ENCODE assay signal across 4 worm cellular contexts in genomic region chrII:9706207-9706606, ce11.
TF ChIP-seq lines count a peak whose summit lies in the region.

Gene Y53C12A.3 (minus strand): TSS chrII:9706240.

TF ChIP-seq in whole organism, L2 larva, 48 proteins besides CTCF, POLR2A, EP300 and RAD21:
- peak; percentile 40 for TF ChIP-seq C34F6.9 (tag; optimal IDR thresholded peaks at IDR 0.05; lab: Kevin White, UChicago)
- TF ChIP-seq ceh-82 (tag; optimal IDR thresholded peaks at IDR 0.05; lab: Kevin White, UChicago): no peak
- TF ChIP-seq nhr-129 (tag; optimal IDR thresholded peaks at IDR 0.05; lab: Kevin White, UChicago): peak; percentile 7
- TF ChIP-seq crh-2 (tag; optimal IDR thresholded peaks at IDR 0.05; lab: Kevin White, UChicago): peak; percentile 39
- peak; percentile 17 for TF ChIP-seq fos-1 (tag; optimal IDR thresholded peaks at IDR 0.05; lab: Kevin White, UChicago)
- no peak for TF ChIP-seq ztf-1 (GFP tag; conservative IDR thresholded peaks at IDR 0.05; lab: Robert Waterston, UW)
- peak; percentile 79 for TF ChIP-seq unc-55 (GFP tag; optimal IDR thresholded peaks at IDR 0.05; lab: Kevin White, UChicago)
- peak; percentile 34 for TF ChIP-seq lin-13 (GFP tag; optimal IDR thresholded peaks at IDR 0.05; lab: Kevin White, UChicago)
- peak; percentile 24 for TF ChIP-seq blmp-1 (tag; optimal IDR thresholded peaks at IDR 0.05; lab: Kevin White, UChicago; ENCODE audit: insufficient read depth)
- peak in 1 of 2 experiments; percentile 74 for TF ChIP-seq lsy-2 (tag; optimal IDR thresholded peaks at IDR 0.05; lab: Kevin White, UChicago)
- TF ChIP-seq sma-3 (GFP tag; optimal IDR thresholded peaks at IDR 0.05; lab: Kevin White, UChicago): peak; percentile 7
- no peak for TF ChIP-seq ztf-4 (tag; optimal IDR thresholded peaks at IDR 0.05; lab: Kevin White, UChicago)
- peak; percentile 91 for TF ChIP-seq gmeb-1 (tag; optimal IDR thresholded peaks at IDR 0.05; lab: Kevin White, UChicago)
- TF ChIP-seq egl-27 (tag; optimal IDR thresholded peaks at IDR 0.05; lab: Kevin White, UChicago): no peak

TF ChIP-seq in whole organism, L4 larva, 104 proteins besides CTCF, POLR2A, EP300 and RAD21:
- TF ChIP-seq dpl-1 (GFP tag; optimal IDR thresholded peaks at IDR 0.05; lab: Kevin White, UChicago): peak; percentile 89
- TF ChIP-seq mes-2 (tag; optimal IDR thresholded peaks at IDR 0.05; lab: Kevin White, UChicago; ENCODE audit: poor library complexity, severe bottlenecking): peak; percentile 70
- peak; percentile 34 for TF ChIP-seq T20F7.1 (GFP tag; optimal IDR thresholded peaks at IDR 0.05; lab: Kevin White, UChicago)
- peak; percentile 6 for TF ChIP-seq nhr-28 (tag; optimal IDR thresholded peaks at IDR 0.05; lab: Kevin White, UChicago)
- TF ChIP-seq T26A8.4 (GFP tag; IDR thresholded peaks at IDR 0.05; lab: Robert Waterston, UW): no peak
- TF ChIP-seq pha-4 (GFP tag; IDR thresholded peaks at IDR 0.05; lab: Robert Waterston, UW): no peak
- no peak for TF ChIP-seq pha-4 (tag; optimal IDR thresholded peaks at IDR 0.05; lab: Kevin White, UChicago)
- TF ChIP-seq lsy-2 (tag; optimal IDR thresholded peaks at IDR 0.05; lab: Kevin White, UChicago): peak in 1 of 2 experiments; percentile 81
- no peak for TF ChIP-seq aha-1 (tag; lab: Kevin White, UChicago)
- peak; percentile 12 for TF ChIP-seq mep-1 (tag; optimal IDR thresholded peaks at IDR 0.05; lab: Kevin White, UChicago)
- peak; percentile 88 for TF ChIP-seq lin-38 (GFP tag; IDR thresholded peaks at IDR 0.05; lab: Robert Waterston, UW)
- no peak for TF ChIP-seq R02D3.7 (tag; optimal IDR thresholded peaks at IDR 0.05; lab: Kevin White, UChicago)
- TF ChIP-seq nhr-111 (GFP tag; optimal IDR thresholded peaks at IDR 0.05; lab: Kevin White, UChicago): no peak
- TF ChIP-seq hlh-30 (tag; optimal IDR thresholded peaks at IDR 0.05; lab: Kevin White, UChicago; ENCODE audit: insufficient read depth): peak; percentile 51
- peak; percentile 18 for TF ChIP-seq nhr-6 (tag; optimal IDR thresholded peaks at IDR 0.05; lab: Kevin White, UChicago)
- no peak for TF ChIP-seq nhr-237 (tag; optimal IDR thresholded peaks at IDR 0.05; lab: Kevin White, UChicago)

TF ChIP-seq in whole organism, late embryonic, 69 proteins besides CTCF, POLR2A, EP300 and RAD21:
- TF ChIP-seq nfya-1 (tag; optimal IDR thresholded peaks at IDR 0.05; lab: Kevin White, UChicago) (peak; percentile 0), odd-2 (tag; optimal IDR thresholded peaks at IDR 0.05; lab: Kevin White, UChicago) (no peak)

TF ChIP-seq in whole organism, mixed stage, embryonic, 35 proteins besides CTCF, POLR2A, EP300 and RAD21:
- TF ChIP-seq nhr-237 (tag; optimal IDR thresholded peaks at IDR 0.05; lab: Kevin White, UChicago): peak; percentile 43
- no peak for TF ChIP-seq flh-1 (GFP tag; optimal IDR thresholded peaks at IDR 0.05; lab: Kevin White, UChicago)
- no peak for TF ChIP-seq zip-8 (tag; optimal IDR thresholded peaks at IDR 0.05; lab: Kevin White, UChicago)
- TF ChIP-seq ceh-43 (GFP tag; optimal IDR thresholded peaks at IDR 0.05; lab: Kevin White, UChicago): no peak
- TF ChIP-seq lin-13 (tag; optimal IDR thresholded peaks at IDR 0.05; lab: Kevin White, UChicago): no peak
- TF ChIP-seq sptf-1 (tag; optimal IDR thresholded peaks at IDR 0.05; lab: Kevin White, UChicago): no peak
- no peak for TF ChIP-seq nhr-12 (tag; optimal IDR thresholded peaks at IDR 0.05; lab: Kevin White, UChicago)
- TF ChIP-seq lsy-2 (tag; optimal IDR thresholded peaks at IDR 0.05; lab: Kevin White, UChicago): peak; percentile 51
- TF ChIP-seq tbx-8 (GFP tag; optimal IDR thresholded peaks at IDR 0.05; lab: Kevin White, UChicago): no peak
- TF ChIP-seq bed-3 (GFP tag; optimal IDR thresholded peaks at IDR 0.05; lab: Kevin White, UChicago): no peak
- TF ChIP-seq lin-32 (GFP tag; optimal IDR thresholded peaks at IDR 0.05; lab: Kevin White, UChicago): no peak
- no peak for TF ChIP-seq M03D4.4 (tag; optimal IDR thresholded peaks at IDR 0.05; lab: Kevin White, UChicago)
- TF ChIP-seq mep-1 (tag; optimal IDR thresholded peaks at IDR 0.05; lab: Kevin White, UChicago): peak; percentile 31
- no peak for TF ChIP-seq snpc-4 (tag; optimal IDR thresholded peaks at IDR 0.05; lab: Kevin White, UChicago)
- TF ChIP-seq ces-1 (GFP tag; optimal IDR thresholded peaks at IDR 0.05; lab: Kevin White, UChicago): peak; percentile 29
- no peak for TF ChIP-seq ham-2 (GFP tag; optimal IDR thresholded peaks at IDR 0.05; lab: Kevin White, UChicago)
- TF ChIP-seq pha-4 (tag; optimal IDR thresholded peaks at IDR 0.05; lab: Kevin White, UChicago): no peak
- peak; percentile 11 for TF ChIP-seq nhr-2 (tag; optimal IDR thresholded peaks at IDR 0.05; lab: Kevin White, UChicago)
- TF ChIP-seq mab-5 (tag; optimal IDR thresholded peaks at IDR 0.05; lab: Kevin White, UChicago): no peak
